Fruit fly (Drosophila melanogaster): ENCODE data around the gene Ctl2.
A peak's percentile ranks its signal among the peaks of the same experiment; 100 is the strongest.

The Ctl2 gene

dm6 chr3R:29116167-29116725, 6.9 kb upstream of the Ctl2 start, which contains the start of gene Atg14 (continued):
- TF ChIP-seq Rfx (GFP tag; IDR thresholded peaks at IDR 0.05) (peak; percentile 41; the same call in 1 of the 2 replicates), Camta (GFP tag; optimal IDR thresholded peaks at IDR 0.05) (no peak), CG7839 (tag; optimal IDR thresholded peaks at IDR 0.05) (peak; percentile 12), zf30C (GFP tag; optimal IDR thresholded peaks at IDR 0.05) (no peak), Stat92E (GFP tag; optimal IDR thresholded peaks at IDR 0.05) (peak in 1 of 3 experiments; percentile 11), wek (GFP tag; optimal IDR thresholded peaks at IDR 0.05) (no peak), sens (GFP tag) (peak; percentile 41), vvl (GFP tag; IDR thresholded peaks at IDR 0.05) (peak; percentile 43; the same call in 1 of the 2 replicates), Dad (GFP tag; optimal IDR thresholded peaks at IDR 0.05) (peak; percentile 6), CG4424 (GFP tag; optimal IDR thresholded peaks at IDR 0.05) (no peak), HLH4C (GFP tag; IDR thresholded peaks at IDR 0.05; ENCODE audit: partially characterized antibody) (peak; percentile 98), CG3995 (GFP tag; optimal IDR thresholded peaks at IDR 0.05) (peak; percentile 32), Xrp1 (GFP tag; IDR thresholded peaks at IDR 0.05) (peak; percentile 44; the same call in 1 of the 2 replicates), wor (GFP tag; IDR thresholded peaks at IDR 0.05) (no peak), gcm (GFP tag; optimal IDR thresholded peaks at IDR 0.05) (peak; percentile 4), CG10274 (GFP tag; optimal IDR thresholded peaks at IDR 0.05) (no peak), unc-4 (GFP tag; IDR thresholded peaks at IDR 0.05; ENCODE audit: partially characterized antibody) (peak; percentile 92), zfh1 (GFP tag; IDR thresholded peaks at IDR 0.05) (no peak), her (GFP tag; optimal IDR thresholded peaks at IDR 0.05) (no peak), tap (tag; optimal IDR thresholded peaks at IDR 0.05) (no peak), Dref (GFP tag; IDR thresholded peaks at IDR 0.05) (peak; percentile 93), CG14710 (tag; optimal IDR thresholded peaks at IDR 0.05) (peak; percentile 53), hb (GFP tag; IDR thresholded peaks at IDR 0.05; ENCODE audit: partially characterized antibody) (peak; percentile 95), Hr51 (GFP tag; optimal IDR thresholded peaks at IDR 0.05) (no peak), mirr (GFP tag; optimal IDR thresholded peaks at IDR 0.05) (peak; percentile 12), NfI (GFP tag; optimal IDR thresholded peaks at IDR 0.05) (peak; percentile 40), Opbp (GFP tag; IDR thresholded peaks at IDR 0.05; ENCODE audit: partially characterized antibody) (peak; percentile 96), Pdp1 (GFP tag; optimal IDR thresholded peaks at IDR 0.05) (peak in 1 of 2 experiments; percentile 52), HHEX (GFP tag; optimal IDR thresholded peaks at IDR 0.05) (no peak), crc (GFP tag; optimal IDR thresholded peaks at IDR 0.05) (no peak), pnt (GFP tag; optimal IDR thresholded peaks at IDR 0.05) (no peak), sna (GFP tag; IDR thresholded peaks at IDR 0.05; ENCODE audit: partially characterized antibody) (peak; percentile 97), CG2712 (tag; optimal IDR thresholded peaks at IDR 0.05) (peak; percentile 44), da (GFP tag; optimal IDR thresholded peaks at IDR 0.05) (no peak), inv (GFP tag; IDR thresholded peaks at IDR 0.05; ENCODE audit: partially characterized antibody) (peak; percentile 79), Dfd (GFP tag; optimal IDR thresholded peaks at IDR 0.05) (no peak), Hmr (GFP tag; optimal IDR thresholded peaks at IDR 0.05) (peak; percentile 30), CG17829 (tag; optimal IDR thresholded peaks at IDR 0.05) (peak; percentile 34), bab2 (GFP tag; optimal IDR thresholded peaks at IDR 0.05) (no peak), CG12391 (tag; optimal IDR thresholded peaks at IDR 0.05) (peak; percentile 8), CG42726 (GFP tag; IDR thresholded peaks at IDR 0.05; ENCODE audit: partially characterized antibody) (peak; percentile 58; the same call in 1 of the 2 replicates), mld (GFP tag; IDR thresholded peaks at IDR 0.05; ENCODE audit: partially characterized antibody) (peak; percentile 97), Fer1 (GFP tag; optimal IDR thresholded peaks at IDR 0.05) (peak; percentile 37), Dip2 (GFP tag; IDR thresholded peaks at IDR 0.05) (no peak), CG3163 (GFP tag; optimal IDR thresholded peaks at IDR 0.05) (no peak), CG33213 (GFP tag; optimal IDR thresholded peaks at IDR 0.05) (no peak), Asciz (GFP tag; optimal IDR thresholded peaks at IDR 0.05) (no peak), Med (GFP tag) (peak; percentile 87), Dek (tag; optimal IDR thresholded peaks at IDR 0.05) (peak; percentile 8)
